Fruit fly (Drosophila melanogaster) whole organism, prepupa: ENCODE data around the gene nkd.

Experiments used
- CG34406 ChIP-seq: fragments of 200-800 bp; sonication (Bioruptor generic); optimal IDR thresholded peaks from 3 replicates; lab custom pipeline; 2016; ENCODE audit warnings: missing biosample characterization, missing genetic modification characterization
- Gug ChIP-seq: fragments of 200-800 bp; sonication (Bioruptor generic); IDR thresholded peaks from 2 replicates; pipeline ENCODE4 v1.3.6; 2022; ENCODE audit warnings: missing biosample characterization, missing genetic modification characterization
- Sox102F ChIP-seq: fragments of 200-800 bp; sonication (Bioruptor generic); optimal IDR thresholded peaks from 2 replicates; lab custom pipeline; 2016; ENCODE audit warnings: missing biosample characterization, mild to moderate bottlenecking, missing genetic modification characterization

DNA sequence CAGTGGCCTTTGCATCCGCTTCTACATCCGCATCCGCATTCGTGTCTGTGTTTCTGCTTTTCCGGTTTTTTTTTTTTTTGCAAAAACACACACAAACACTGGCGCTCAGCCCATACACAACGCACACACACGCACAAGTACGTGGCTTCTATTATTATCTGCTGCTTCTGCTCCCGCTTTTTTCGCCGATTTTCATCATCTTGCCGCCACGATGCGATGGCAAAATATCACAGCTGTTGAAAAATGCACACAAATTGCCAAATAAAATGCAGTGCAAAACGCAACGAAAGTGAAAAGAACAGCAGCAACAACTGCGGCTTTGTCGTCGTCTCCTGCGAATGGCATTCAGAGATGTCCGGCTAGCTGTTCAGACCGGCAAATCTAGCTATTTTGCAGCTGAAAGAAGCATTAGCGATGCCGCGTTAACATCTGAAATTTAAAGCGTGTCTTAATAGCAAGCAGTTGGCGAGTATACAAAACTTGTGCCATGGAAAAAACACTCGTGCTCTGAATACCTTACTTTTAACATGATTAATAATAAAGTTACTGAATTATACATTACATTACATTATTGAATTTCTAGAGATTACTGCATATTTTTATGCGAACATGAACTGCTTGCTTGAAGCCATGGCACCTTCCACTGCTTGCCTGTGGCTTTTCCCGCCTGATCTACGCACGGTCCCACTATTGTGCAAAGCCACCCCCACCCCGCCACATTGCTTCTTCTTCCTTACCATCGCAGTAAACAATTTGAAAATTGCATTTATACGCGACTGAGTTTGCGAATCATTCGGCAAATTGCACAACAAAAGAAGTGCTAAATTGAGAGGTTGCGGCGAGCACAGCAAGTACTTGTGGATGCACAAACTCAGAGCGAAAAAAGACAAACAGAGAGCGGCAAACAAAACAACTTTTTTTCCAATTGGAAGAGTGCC, 17.5 kb upstream of the nkd start, which contains the start of the genes Ugt316A1 and Sfxn2:
- TF ChIP-seq Sox102F (GFP tag; lab: Kevin White, UChicago) (peak; percentile 52), CG34406 (GFP tag; lab: Kevin White, UChicago) (peak; percentile 1), Gug (no peak)
